Worm (Caenorhabditis elegans): ENCODE results near the gene R07B1.5.

R07B1.5 gene

ce11 chrX:9856618-9857017 is 6.8 kb upstream of the R07B1.5 start, which contains the start of gene R07B1.11:
Gene R07B1.11, plus strand, starts transcription at chrX:9856918.
- TF ChIP-seq tra-4 (tag; optimal IDR thresholded peaks at IDR 0.05): no peak
- no peak for TF ChIP-seq F13C5.2 (tag; optimal IDR thresholded peaks at IDR 0.05)
- TF ChIP-seq sea-1 (GFP tag; conservative IDR thresholded peaks at IDR 0.05): no peak
- no peak for TF ChIP-seq pes-1 (GFP tag; IDR thresholded peaks at IDR 0.05)
- no peak for TF ChIP-seq ceh-13 (GFP tag; optimal IDR thresholded peaks at IDR 0.05)
- no peak for TF ChIP-seq ama-1 (optimal IDR thresholded peaks at IDR 0.05)
- TF ChIP-seq flt-1 (GFP tag; IDR thresholded peaks at IDR 0.05): no peak
- no peak for TF ChIP-seq hmg-4 (GFP tag; optimal IDR thresholded peaks at IDR 0.05)
- no peak for TF ChIP-seq hmbx-1 (tag; optimal IDR thresholded peaks at IDR 0.05)
- no peak for TF ChIP-seq ets-7 (tag; optimal IDR thresholded peaks at IDR 0.05)
- TF ChIP-seq ceh-36 (tag; optimal IDR thresholded peaks at IDR 0.05): no peak
- TF ChIP-seq hnd-1 (tag; optimal IDR thresholded peaks at IDR 0.05): no peak
- TF ChIP-seq aly-1 (tag; optimal IDR thresholded peaks at IDR 0.05): no peak
- no peak for TF ChIP-seq tbx-37 (GFP tag; conservative IDR thresholded peaks at IDR 0.05)
- TF ChIP-seq tbx-11 (GFP tag; IDR thresholded peaks at IDR 0.05): no peak
- TF ChIP-seq B0310.2 (tag; optimal IDR thresholded peaks at IDR 0.05): no peak
- no peak for TF ChIP-seq scrt-1 (GFP tag; IDR thresholded peaks at IDR 0.05)

- TF ChIP-seq scrt-1 (GFP tag; IDR thresholded peaks at IDR 0.05) (no peak), sea-1 (GFP tag; conservative IDR thresholded peaks at IDR 0.05) (no peak)
Measured at ce11 chrX:9858069-9858468, 5.3 kb upstream of the R07B1.5 start, which contains the start of gene scav-5. Gene scav-5, plus strand, starts transcription at chrX:9858365.

ce11 chrX:9866355-9866754 is 3.0 kb downstream of the R07B1.5 start, which contains the start of gene R07B1.6:
Gene R07B1.6, plus strand, starts transcription at chrX:9866655.
- no peak for TF ChIP-seq ceh-36 (tag; optimal IDR thresholded peaks at IDR 0.05)

- TF ChIP-seq hmg-4 (GFP tag; optimal IDR thresholded peaks at IDR 0.05): no peak
- TF ChIP-seq sea-1 (GFP tag; conservative IDR thresholded peaks at IDR 0.05): no peak
- no peak for TF ChIP-seq F13C5.2 (tag; optimal IDR thresholded peaks at IDR 0.05)
- TF ChIP-seq aly-1 (tag; optimal IDR thresholded peaks at IDR 0.05): no peak
- TF ChIP-seq ets-7 (tag; optimal IDR thresholded peaks at IDR 0.05): no peak
- TF ChIP-seq pes-1 (GFP tag; IDR thresholded peaks at IDR 0.05): no peak
- no peak for TF ChIP-seq tbx-11 (GFP tag; IDR thresholded peaks at IDR 0.05)
- no peak for TF ChIP-seq ceh-36 (tag; optimal IDR thresholded peaks at IDR 0.05)
- TF ChIP-seq hnd-1 (tag; optimal IDR thresholded peaks at IDR 0.05): no peak
- TF ChIP-seq scrt-1 (GFP tag; IDR thresholded peaks at IDR 0.05): no peak
- TF ChIP-seq B0310.2 (tag; optimal IDR thresholded peaks at IDR 0.05): no peak
- TF ChIP-seq ama-1 (optimal IDR thresholded peaks at IDR 0.05): no peak
- no peak for TF ChIP-seq flt-1 (GFP tag; IDR thresholded peaks at IDR 0.05)
- TF ChIP-seq ceh-13 (GFP tag; optimal IDR thresholded peaks at IDR 0.05): no peak
- TF ChIP-seq hmbx-1 (tag; optimal IDR thresholded peaks at IDR 0.05): no peak
- no peak for TF ChIP-seq tbx-37 (GFP tag; conservative IDR thresholded peaks at IDR 0.05)
- no peak for TF ChIP-seq tra-4 (tag; optimal IDR thresholded peaks at IDR 0.05)
Measured at ce11 chrX:9868820-9869219, 5.4 kb downstream of the R07B1.5 start, which contains the start of gene R07B1.7. Gene R07B1.7, plus strand, starts transcription at chrX:9869120.

ce11 chrX:9869522-9869921 is 6.1 kb downstream of the R07B1.5 start, which contains the start of gene R07B1.13:
Gene R07B1.13, plus strand, starts transcription at chrX:9869822.
- no peak for TF ChIP-seq flt-1 (GFP tag; IDR thresholded peaks at IDR 0.05)
- TF ChIP-seq tra-4 (tag; optimal IDR thresholded peaks at IDR 0.05): no peak
- no peak for TF ChIP-seq tbx-11 (GFP tag; IDR thresholded peaks at IDR 0.05)
- no peak for TF ChIP-seq F13C5.2 (tag; optimal IDR thresholded peaks at IDR 0.05)
- TF ChIP-seq hmg-4 (GFP tag; optimal IDR thresholded peaks at IDR 0.05): no peak
- no peak for TF ChIP-seq hmbx-1 (tag; optimal IDR thresholded peaks at IDR 0.05)
- no peak for TF ChIP-seq B0310.2 (tag; optimal IDR thresholded peaks at IDR 0.05)

ce11 chrX:9872554-9872953 is 9.2 kb downstream of the R07B1.5 start, which contains the start of gene R07B1.8:
Gene R07B1.8, minus strand, starts transcription at chrX:9872654.
- no peak for TF ChIP-seq aly-1 (tag; optimal IDR thresholded peaks at IDR 0.05)
- no peak for TF ChIP-seq ceh-36 (tag; optimal IDR thresholded peaks at IDR 0.05)
- TF ChIP-seq F13C5.2 (tag; optimal IDR thresholded peaks at IDR 0.05): no peak
- no peak for TF ChIP-seq tbx-11 (GFP tag; IDR thresholded peaks at IDR 0.05)
- no peak for TF ChIP-seq tra-4 (tag; optimal IDR thresholded peaks at IDR 0.05)
- no peak for TF ChIP-seq B0310.2 (tag; optimal IDR thresholded peaks at IDR 0.05)
- TF ChIP-seq ets-7 (tag; optimal IDR thresholded peaks at IDR 0.05): no peak
- TF ChIP-seq sea-1 (GFP tag; conservative IDR thresholded peaks at IDR 0.05): no peak
- no peak for TF ChIP-seq ama-1 (optimal IDR thresholded peaks at IDR 0.05)
- TF ChIP-seq hmg-4 (GFP tag; optimal IDR thresholded peaks at IDR 0.05): no peak

ce11 chrX:9877117-9877516 is 13.7 kb downstream of the R07B1.5 start, which contains the start of gene R07B1.9:
Gene R07B1.9, plus strand, starts transcription at chrX:9877417.
- TF ChIP-seq ceh-36 (tag; optimal IDR thresholded peaks at IDR 0.05) (no peak), scrt-1 (GFP tag; IDR thresholded peaks at IDR 0.05) (no peak), pes-1 (GFP tag; IDR thresholded peaks at IDR 0.05) (no peak), ets-7 (tag; optimal IDR thresholded peaks at IDR 0.05) (no peak), tbx-11 (GFP tag; IDR thresholded peaks at IDR 0.05) (no peak), hnd-1 (tag; optimal IDR thresholded peaks at IDR 0.05) (no peak), B0310.2 (tag; optimal IDR thresholded peaks at IDR 0.05) (no peak), flt-1 (GFP tag; IDR thresholded peaks at IDR 0.05) (no peak), ceh-13 (GFP tag; optimal IDR thresholded peaks at IDR 0.05) (no peak)

ce11 chrX:9882112-9882511 is 18.7 kb downstream of the R07B1.5 start, which contains the start of gene glo-1:
Gene glo-1, minus strand, starts transcription at chrX:9882212.
- TF ChIP-seq ceh-36 (tag; optimal IDR thresholded peaks at IDR 0.05): no peak
- TF ChIP-seq hmg-4 (GFP tag; optimal IDR thresholded peaks at IDR 0.05): no peak
- TF ChIP-seq hnd-1 (tag; optimal IDR thresholded peaks at IDR 0.05): no peak
- TF ChIP-seq ceh-13 (GFP tag; optimal IDR thresholded peaks at IDR 0.05): no peak
- TF ChIP-seq tbx-37 (GFP tag; conservative IDR thresholded peaks at IDR 0.05): no peak
